Worm (Caenorhabditis elegans) whole organism, L4 larva: ENCODE results near the gene C45H4.13.

Experiments
- ces-1 ChIP-seq: fragments of 150-350 bp; sonication (generic microtip); optimal IDR thresholded peaks from 4 replicates; lab custom pipeline; 2014; ENCODE audit warnings: missing biosample characterization, missing genetic modification reagents, missing genetic modification characterization
- egl-27 ChIP-seq: sonication (generic microtip); optimal IDR thresholded peaks from 3 replicates; lab custom pipeline; 2017; ENCODE audit warnings: missing biosample characterization, missing genetic modification reagents, missing genetic modification characterization
- mxl-2 ChIP-seq: fragments of 200-800 bp; sonication (Bioruptor generic); conservative IDR thresholded peaks from 2 replicates; pipeline ENCODE4 v1.3.6; 2022; ENCODE audit warnings: missing genetic modification reagents, missing genetic modification characterization, missing compliant biosample characterization

- TF ChIP-seq egl-27 (tag; lab: Kevin White, UChicago) (no peak), ces-1 (no peak), mxl-2 (no peak)
Observed at ce11 chrV:2159331-2159730, 8.6 kb upstream of the C45H4.13 start, which contains the start of gene C45H4.14.
